Worm (Caenorhabditis elegans) whole organism, L2 larva: ENCODE measurements around the gene C17G10.1.

Source experiments
- C34F6.9 ChIP-seq: fragments of 150-350 bp; optimal IDR thresholded peaks from 2 replicates; lab custom pipeline; 2014; ENCODE audit warnings: missing biosample characterization, missing genetic modification characterization
- F13H6.1 ChIP-seq: sonication (generic microtip); optimal IDR thresholded peaks from 2 replicates; lab custom pipeline; 2016; ENCODE audit warnings: missing genetic modification characterization, missing compliant biosample characterization
- R02D3.7 ChIP-seq: fragments of 150-350 bp; optimal IDR thresholded peaks from 2 replicates; lab custom pipeline; 2014; ENCODE audit warnings: missing biosample characterization, missing genetic modification characterization
- Y55F3AM.14 ChIP-seq: fragments of 200-800 bp; sonication (Bioruptor generic); optimal IDR thresholded peaks from 2 replicates; lab custom pipeline; 2018; ENCODE audit warnings: mild to moderate bottlenecking, missing genetic modification characterization, missing compliant biosample characterization
- ZK546.5 ChIP-seq: sonication (generic microtip); optimal IDR thresholded peaks from 2 replicates; lab custom pipeline; 2017; ENCODE audit warnings: missing biosample characterization, missing genetic modification characterization
- aly-2 ChIP-seq: fragments of 150-350 bp; optimal IDR thresholded peaks from 2 replicates; lab custom pipeline; 2014; ENCODE audit warnings: missing biosample characterization, missing genetic modification characterization
- ama-1 ChIP-seq: fragments of 150-350 bp; optimal IDR thresholded peaks from 2 replicates; lab custom pipeline; 2018; ENCODE audit warnings: inconsistent platforms
- blmp-1 ChIP-seq: sonication (generic microtip); optimal IDR thresholded peaks from 2 replicates; lab custom pipeline; 2017; ENCODE audit warnings: missing genetic modification characterization, mild to moderate bottlenecking, missing compliant biosample characterization, antibody characterized with exemption, moderate library complexity; ENCODE audit not compliant: insufficient read depth
- ceh-16 ChIP-seq: fragments of 150-350 bp; optimal IDR thresholded peaks from 2 replicates; lab custom pipeline; 2014; ENCODE audit warnings: missing biosample characterization, missing genetic modification characterization
- ceh-82 ChIP-seq: fragments of 150-350 bp; optimal IDR thresholded peaks from 2 replicates; lab custom pipeline; 2014; ENCODE audit warnings: missing biosample characterization, missing genetic modification characterization
- crh-2 ChIP-seq: sonication (generic microtip); optimal IDR thresholded peaks from 2 replicates; lab custom pipeline; 2017; ENCODE audit warnings: missing biosample characterization, missing genetic modification characterization
- egl-27 ChIP-seq: sonication (generic microtip); optimal IDR thresholded peaks from 3 replicates; lab custom pipeline; 2017; ENCODE audit warnings: missing biosample characterization, missing genetic modification reagents, missing genetic modification characterization
- elt-1 ChIP-seq: fragments of 150-350 bp; optimal IDR thresholded peaks from 2 replicates; lab custom pipeline; 2014; ENCODE audit warnings: missing biosample characterization, missing genetic modification characterization
- elt-3 ChIP-seq: sonication (generic microtip); optimal IDR thresholded peaks from 2 replicates; lab custom pipeline; 2017; ENCODE audit warnings: missing biosample characterization, missing genetic modification characterization
- fos-1 ChIP-seq: fragments of 150-350 bp; optimal IDR thresholded peaks from 2 replicates; lab custom pipeline; 2014; ENCODE audit warnings: missing biosample characterization, missing genetic modification characterization
- gmeb-1 ChIP-seq: fragments of 150-350 bp; optimal IDR thresholded peaks from 2 replicates; lab custom pipeline; 2014; ENCODE audit warnings: missing biosample characterization, missing genetic modification characterization
- lin-39 ChIP-seq: fragments of 150-350 bp; optimal IDR thresholded peaks from 2 replicates; lab custom pipeline; 2014; ENCODE audit warnings: missing biosample characterization, missing genetic modification reagents, missing genetic modification characterization
- lsy-2 ChIP-seq, 2 experiments: fragments of 150-350 bp in 1 of 2; sonication (generic microtip) in 1 of 2; optimal IDR thresholded peaks; 2 replicates each; lab custom pipeline; 2014 to 2017; ENCODE audit warnings: missing biosample characterization in 2 of 2, missing genetic modification characterization in 2 of 2
- mab-5 ChIP-seq: fragments of 150-350 bp; optimal IDR thresholded peaks from 2 replicates; lab custom pipeline; 2014; ENCODE audit warnings: missing biosample characterization, missing genetic modification characterization
- mdl-1 ChIP-seq, 2 experiments: fragments of 150-350 bp in 1 of 2; sonication (generic microtip) in 1 of 2; optimal IDR thresholded peaks; 2 replicates each; lab custom pipeline; 2017; ENCODE audit warnings: missing biosample characterization in 2 of 2, missing genetic modification characterization in 2 of 2
- nhr-10 ChIP-seq: sonication (generic microtip); optimal IDR thresholded peaks from 2 replicates; lab custom pipeline; 2017; ENCODE audit warnings: missing biosample characterization, missing genetic modification characterization
- nhr-129 ChIP-seq: fragments of 150-350 bp; optimal IDR thresholded peaks from 2 replicates; lab custom pipeline; 2014; ENCODE audit warnings: missing biosample characterization, missing genetic modification characterization
- nhr-21 ChIP-seq: fragments of 150-350 bp; optimal IDR thresholded peaks from 2 replicates; lab custom pipeline; 2014; ENCODE audit warnings: missing biosample characterization, missing genetic modification characterization
- nhr-25 ChIP-seq: fragments of 150-350 bp; sonication (generic microtip); optimal IDR thresholded peaks from 3 replicates; lab custom pipeline; 2014; ENCODE audit warnings: missing biosample characterization, missing genetic modification characterization
- nhr-6 ChIP-seq: fragments of 150-350 bp; optimal IDR thresholded peaks from 2 replicates; lab custom pipeline; 2014; ENCODE audit warnings: missing biosample characterization, missing genetic modification characterization
- nhr-77 ChIP-seq: fragments of 150-350 bp; optimal IDR thresholded peaks from 2 replicates; lab custom pipeline; 2014; ENCODE audit warnings: missing biosample characterization, missing genetic modification characterization
- peb-1 ChIP-seq: fragments of 150-350 bp; optimal IDR thresholded peaks from 2 replicates; lab custom pipeline; 2014; ENCODE audit warnings: missing biosample characterization, missing genetic modification characterization
- sem-4 ChIP-seq: fragments of 150-350 bp; optimal IDR thresholded peaks from 2 replicates; lab custom pipeline; 2014; ENCODE audit warnings: missing biosample characterization, missing genetic modification reagents, missing genetic modification characterization
- sma-3 ChIP-seq: sonication (generic microtip); optimal IDR thresholded peaks from 2 replicates; lab custom pipeline; 2016; ENCODE audit warnings: missing genetic modification reagents, missing genetic modification characterization, missing compliant biosample characterization
- sma-9 ChIP-seq, 2 experiments: fragments of 150-350 bp in 1 of 2; sonication (generic microtip) in 1 of 2; optimal IDR thresholded peaks; 2 replicates each; lab custom pipeline; 2014 to 2016; ENCODE audit warnings: missing genetic modification characterization in 2 of 2, mild to moderate bottlenecking in 1 of 2, missing biosample characterization in 1 of 2, missing compliant biosample characterization in 1 of 2, missing genetic modification reagents in 1 of 2, moderate library complexity in 1 of 2
- unc-55 ChIP-seq: fragments of 150-350 bp; sonication (generic microtip); optimal IDR thresholded peaks from 3 replicates; lab custom pipeline; 2014; ENCODE audit warnings: missing biosample characterization, missing genetic modification reagents, missing genetic modification characterization
- unc-62 ChIP-seq: fragments of 150-350 bp; optimal IDR thresholded peaks from 2 replicates; lab custom pipeline; 2014; ENCODE audit warnings: missing biosample characterization, missing genetic modification reagents, missing genetic modification characterization
- zag-1 ChIP-seq: fragments of 150-350 bp; optimal IDR thresholded peaks from 2 replicates; lab custom pipeline; 2014; ENCODE audit warnings: missing biosample characterization, missing genetic modification characterization
- ztf-4 ChIP-seq: fragments of 150-350 bp; optimal IDR thresholded peaks from 2 replicates; lab custom pipeline; 2014; ENCODE audit warnings: missing biosample characterization, missing genetic modification characterization

The C17G10.1 gene

DNA sequence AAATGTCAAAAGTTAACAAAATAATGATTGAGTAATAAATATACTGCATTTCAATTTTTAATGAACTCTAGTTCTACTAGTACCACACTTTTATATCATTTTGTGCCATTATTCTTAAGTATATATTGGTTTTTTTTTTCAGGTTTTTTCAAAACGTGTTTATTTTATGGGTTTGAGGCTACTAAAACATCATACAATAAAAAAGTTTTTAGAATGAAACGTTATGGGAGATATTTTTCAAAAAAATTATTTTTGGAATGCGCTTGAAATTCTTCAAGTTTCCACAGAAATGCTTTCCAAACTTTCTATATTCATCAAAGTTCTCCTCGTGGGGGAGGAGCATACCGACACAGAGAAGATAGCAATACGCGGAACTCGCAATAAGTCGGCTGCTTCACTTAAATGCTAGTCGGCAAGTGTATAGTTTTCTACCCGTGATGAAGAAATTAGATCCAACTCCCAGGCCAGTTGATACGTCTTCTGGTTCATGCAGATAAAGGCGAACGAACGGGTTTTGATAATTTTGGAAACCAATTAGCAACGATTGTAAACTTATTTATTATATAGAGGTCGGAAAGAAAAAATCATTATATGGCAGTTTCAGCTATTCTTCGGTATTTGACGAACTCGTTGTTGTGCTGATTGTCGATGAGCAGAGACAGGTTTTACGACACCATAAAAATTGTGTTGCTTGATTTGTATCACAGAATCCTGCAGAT is 3.1 kb downstream of the C17G10.1 start, which contains the start of gene C17G10.10 (continued):
- TF ChIP-seq nhr-10 (tag; lab: Kevin White, UChicago), result peak; percentile 9
- no peak for TF ChIP-seq R02D3.7

DNA sequence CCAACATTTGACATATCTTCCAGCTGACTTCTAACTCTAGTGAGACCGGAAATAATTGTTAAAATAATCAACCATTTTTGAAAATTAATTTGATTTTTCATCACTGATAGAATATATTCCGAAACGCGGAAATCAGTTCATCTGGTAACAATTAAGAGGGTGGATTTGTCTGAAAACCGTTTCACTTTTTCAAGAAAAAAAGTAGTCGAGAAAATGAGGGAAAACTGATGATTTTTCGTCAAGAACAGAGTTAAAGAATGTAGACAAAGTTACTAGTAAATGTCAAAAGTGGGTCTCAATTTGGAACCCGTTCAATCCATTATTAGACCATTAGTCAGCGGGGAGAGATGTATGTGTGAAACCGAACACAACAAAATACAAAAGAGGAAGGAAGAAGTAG is 6.8 kb downstream of the C17G10.1 start, which contains the start of gene C17G10.6:
Gene C17G10.6 (minus strand): TSS at position 101 of the 400 bp plus-strand sequence.
- TF ChIP-seq sma-9 (GFP tag; optimal IDR thresholded peaks at IDR 0.05; lab: Kevin White, UChicago) (no peak), sma-9 (tag; optimal IDR thresholded peaks at IDR 0.05; lab: Kevin White, UChicago) (no peak), sma-3 (GFP tag; lab: Kevin White, UChicago) (no peak), ztf-4 (tag; lab: Kevin White, UChicago) (no peak), ZK546.5 (tag; lab: Kevin White, UChicago) (no peak), aly-2 (tag; lab: Kevin White, UChicago) (no peak), unc-62 (GFP tag; lab: Kevin White, UChicago) (no peak), nhr-25 (tag; lab: Kevin White, UChicago) (no peak), ama-1 (no peak), unc-55 (no peak)

DNA sequence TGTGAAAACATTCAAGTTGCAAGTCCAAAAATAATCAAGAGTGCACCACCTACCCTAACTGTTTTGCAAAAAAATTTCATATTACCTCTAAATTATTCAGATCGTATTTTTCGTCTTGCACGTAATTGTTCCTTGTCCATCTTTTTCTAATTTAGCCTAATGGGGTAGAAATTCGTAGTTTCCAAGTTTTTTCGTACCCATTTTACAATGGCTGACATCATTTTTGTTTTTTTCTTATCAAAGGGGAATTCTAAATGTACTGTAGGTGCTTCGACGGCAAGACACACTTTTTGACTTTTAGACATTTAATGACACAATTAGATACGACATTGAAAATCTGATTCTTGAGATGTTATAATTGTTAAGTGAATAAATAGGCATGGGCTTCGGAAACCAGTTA is 8.1 kb downstream of the C17G10.1 start:
- TF ChIP-seq sem-4 (tag; lab: Kevin White, UChicago), result no peak
- TF ChIP-seq mab-5 (tag; lab: Kevin White, UChicago), result no peak
- TF ChIP-seq nhr-77 (tag; lab: Kevin White, UChicago), result no peak
- no peak for TF ChIP-seq ztf-4 (tag; lab: Kevin White, UChicago)
- TF ChIP-seq elt-1 (tag; lab: Kevin White, UChicago), result no peak
- no peak for TF ChIP-seq elt-3 (tag; lab: Kevin White, UChicago)
- TF ChIP-seq nhr-129 (tag; lab: Kevin White, UChicago), result no peak
- no peak for TF ChIP-seq nhr-25 (tag; lab: Kevin White, UChicago)

DNA sequence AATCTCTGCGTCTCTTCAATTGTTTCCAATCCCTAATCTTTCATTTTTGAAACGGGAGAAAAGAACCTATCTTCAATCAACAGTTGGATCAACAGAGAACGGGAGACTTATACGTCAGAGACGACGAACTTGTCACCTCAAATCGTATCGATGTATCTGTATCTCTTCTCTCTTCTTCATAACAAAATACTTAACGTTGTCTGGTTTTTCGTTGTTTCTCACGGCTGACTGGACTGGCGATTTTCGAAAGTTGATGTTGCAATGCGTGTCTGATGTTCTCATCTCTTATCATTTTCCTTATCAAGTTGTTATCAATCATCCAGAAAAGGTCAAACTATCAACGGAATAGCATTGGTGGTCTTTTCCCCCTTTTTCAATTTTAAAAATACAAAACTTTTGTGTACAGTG is 9.2 kb downstream of the C17G10.1 start:
- peak; percentile 10 for TF ChIP-seq F13H6.1 (tag; lab: Kevin White, UChicago)
- TF ChIP-seq unc-62 (GFP tag; lab: Kevin White, UChicago), result no peak
- peak; percentile 92 for TF ChIP-seq nhr-25 (tag; lab: Kevin White, UChicago)
- TF ChIP-seq mdl-1 (tag; optimal IDR thresholded peaks at IDR 0.05; lab: Kevin White, UChicago), result peak; percentile 39 to 59
- peak; percentile 92 for TF ChIP-seq nhr-21 (tag; lab: Kevin White, UChicago)
- TF ChIP-seq aly-2 (tag; lab: Kevin White, UChicago), result no peak
- TF ChIP-seq ceh-82 (tag; lab: Kevin White, UChicago), result no peak
- peak; percentile 82 for TF ChIP-seq egl-27 (tag; lab: Kevin White, UChicago)
- peak; percentile 37 for TF ChIP-seq nhr-6 (tag; lab: Kevin White, UChicago)
- TF ChIP-seq sem-4 (tag; lab: Kevin White, UChicago), result peak; percentile 64
- TF ChIP-seq nhr-77 (tag; lab: Kevin White, UChicago), result no peak
- peak; percentile 86 for TF ChIP-seq fos-1
- no peak for TF ChIP-seq lin-39 (tag; lab: Kevin White, UChicago)
- peak; percentile 72 for TF ChIP-seq blmp-1 (tag; lab: Kevin White, UChicago)
- peak; percentile 20 for TF ChIP-seq ceh-16 (tag; lab: Kevin White, UChicago)
- TF ChIP-seq C34F6.9 (tag; lab: Kevin White, UChicago), result peak; percentile 56
- peak; percentile 61 for TF ChIP-seq gmeb-1 (tag; lab: Kevin White, UChicago)
- peak; percentile 79 for TF ChIP-seq nhr-129 (tag; lab: Kevin White, UChicago)
- TF ChIP-seq nhr-10 (tag; lab: Kevin White, UChicago), result no peak
- TF ChIP-seq sma-3 (GFP tag; lab: Kevin White, UChicago), result peak; percentile 92
- TF ChIP-seq crh-2, result peak; percentile 67
- peak; percentile 97 for TF ChIP-seq sma-9 (GFP tag; optimal IDR thresholded peaks at IDR 0.05; lab: Kevin White, UChicago)
- TF ChIP-seq sma-9 (tag; optimal IDR thresholded peaks at IDR 0.05; lab: Kevin White, UChicago), result peak; percentile 63
- TF ChIP-seq peb-1 (tag; lab: Kevin White, UChicago), result no peak
- no peak for TF ChIP-seq zag-1
- peak in 1 of 2 experiments; percentile 51 for TF ChIP-seq lsy-2 (tag; optimal IDR thresholded peaks at IDR 0.05; lab: Kevin White, UChicago)
- TF ChIP-seq Y55F3AM.14 (GFP tag; lab: Kevin White, UChicago), result peak; percentile 6
